Fruit fly (Drosophila melanogaster) whole organism, embryonic: Measurements from ENCODE around the gene CG14309.

Experiments used
- Abd-B ChIP-seq: fragments of 200-800 bp; sonication (Bioruptor generic); optimal IDR thresholded peaks from 2 replicates; lab custom pipeline; 2018; ENCODE audit warnings: missing biosample characterization, mild to moderate bottlenecking, missing genetic modification characterization, moderate library complexity
- Ada2b ChIP-seq: fragments of 200-800 bp; sonication (Bioruptor generic); IDR thresholded peaks from 2 replicates; pipeline ENCODE4 v1.3.6; 2022; ENCODE audit warnings: missing biosample characterization, missing genetic modification characterization
- Aef1 ChIP-seq: fragments of 200-800 bp; sonication (Bioruptor generic); IDR thresholded peaks from 3 replicates; pipeline ENCODE4 v1.3.6; 2022; ENCODE audit warnings: missing biosample characterization, missing genetic modification characterization
- CG10209 ChIP-seq: fragments of 200-800 bp; sonication (Bioruptor generic); optimal IDR thresholded peaks from 3 replicates; lab custom pipeline; 2017; ENCODE audit warnings: missing biosample characterization, mild to moderate bottlenecking, missing genetic modification characterization, missing genetic modification reagents
- CG10462 ChIP-seq: fragments of 200-800 bp; sonication (Bioruptor generic); optimal IDR thresholded peaks from 2 replicates; lab custom pipeline; 2016; ENCODE audit warnings: missing biosample characterization, missing genetic modification characterization
- CG10654 ChIP-seq: fragments of 200-800 bp; sonication (Bioruptor generic); optimal IDR thresholded peaks from 2 replicates; lab custom pipeline; 2016; ENCODE audit warnings: missing biosample characterization, missing genetic modification characterization
- CG11456 ChIP-seq: fragments of 200-800 bp; sonication (Bioruptor generic); IDR thresholded peaks from 3 replicates; pipeline ENCODE4 v1.3.6; 2022; ENCODE audit warnings: missing biosample characterization, missing genetic modification characterization
- CG12155 ChIP-seq: fragments of 200-800 bp; sonication (Bioruptor generic); optimal IDR thresholded peaks from 3 replicates; lab custom pipeline; 2016; ENCODE audit warnings: missing biosample characterization, missing genetic modification characterization
- CG14710 ChIP-seq: fragments of 200-800 bp; sonication (Bioruptor generic); optimal IDR thresholded peaks from 3 replicates; lab custom pipeline; 2019; ENCODE audit warnings: missing biosample characterization, mild to moderate bottlenecking, missing genetic modification characterization, moderate library complexity
- CG15011 ChIP-seq: fragments of 200-800 bp; sonication (Bioruptor generic); optimal IDR thresholded peaks from 3 replicates; lab custom pipeline; 2018; ENCODE audit warnings: missing biosample characterization, mild to moderate bottlenecking, missing genetic modification characterization
- CG15696 ChIP-seq: fragments of 200-800 bp; sonication (Bioruptor generic); optimal IDR thresholded peaks from 2 replicates; lab custom pipeline; 2019; ENCODE audit warnings: missing biosample characterization, mild to moderate bottlenecking, missing genetic modification characterization, moderate library complexity
- CG16813 ChIP-seq: fragments of 200-800 bp; sonication (Bioruptor generic); IDR thresholded peaks from 3 replicates; pipeline ENCODE4 v1.3.6; 2022; ENCODE audit warnings: missing biosample characterization, missing genetic modification characterization; ENCODE audit not compliant: partially characterized antibody
- CG17359 ChIP-seq: fragments of 200-800 bp; sonication (Bioruptor generic); optimal IDR thresholded peaks from 3 replicates; lab custom pipeline; 2018; ENCODE audit warnings: missing biosample characterization, mild to moderate bottlenecking, missing genetic modification characterization, moderate library complexity
- CG2129 ChIP-seq: fragments of 200-800 bp; sonication (Bioruptor generic); IDR thresholded peaks from 2 replicates; pipeline ENCODE4 v1.3.6; 2022; ENCODE audit warnings: missing biosample characterization, missing genetic modification characterization; ENCODE audit not compliant: partially characterized antibody
- CG31441 ChIP-seq: fragments of 200-800 bp; sonication (Bioruptor generic); IDR thresholded peaks from 2 replicates; pipeline ENCODE4 v1.3.6; 2022; ENCODE audit warnings: missing biosample characterization, missing genetic modification characterization
- CG4730 ChIP-seq: fragments of 200-800 bp; sonication (Bioruptor generic); IDR thresholded peaks from 2 replicates; pipeline ENCODE4 v1.3.6; 2022; ENCODE audit warnings: missing biosample characterization, missing genetic modification characterization
- CG4820 ChIP-seq: fragments of 200-800 bp; sonication (Bioruptor generic); optimal IDR thresholded peaks from 3 replicates; lab custom pipeline; 2016; ENCODE audit warnings: missing biosample characterization, missing genetic modification characterization
- CG5180 ChIP-seq: fragments of 200-800 bp; sonication (Bioruptor generic); optimal IDR thresholded peaks from 3 replicates; lab custom pipeline; 2017; ENCODE audit warnings: missing biosample characterization, missing genetic modification characterization, mild to moderate bottlenecking, moderate library complexity, missing genetic modification reagents
- CG7839 ChIP-seq: fragments of 200-800 bp; sonication (Bioruptor generic); optimal IDR thresholded peaks from 3 replicates; lab custom pipeline; 2018; ENCODE audit warnings: missing biosample characterization, mild to moderate bottlenecking, missing genetic modification characterization, moderate library complexity
- CG7963 ChIP-seq: fragments of 200-800 bp; sonication (Bioruptor generic); IDR thresholded peaks from 3 replicates; pipeline ENCODE4 v1.3.6; 2022; ENCODE audit warnings: missing biosample characterization, missing genetic modification characterization; ENCODE audit not compliant: partially characterized antibody
- CG8359 ChIP-seq: fragments of 200-800 bp; sonication (Bioruptor generic); optimal IDR thresholded peaks from 2 replicates; lab custom pipeline; 2017; ENCODE audit warnings: missing biosample characterization, mild to moderate bottlenecking, missing genetic modification characterization, borderline replicate concordance
- Dad ChIP-seq: fragments of 200-800 bp; sonication (Bioruptor generic); optimal IDR thresholded peaks from 3 replicates; lab custom pipeline; 2016; ENCODE audit warnings: missing biosample characterization, missing genetic modification characterization
- Dip3 ChIP-seq: fragments of 200-800 bp; sonication (Bioruptor generic); optimal IDR thresholded peaks from 3 replicates; lab custom pipeline; 2016; ENCODE audit warnings: missing biosample characterization, missing genetic modification characterization
- Dp ChIP-seq: fragments of 200-800 bp; sonication (Bioruptor generic); optimal IDR thresholded peaks from 2 replicates; lab custom pipeline; 2018; ENCODE audit warnings: missing biosample characterization, mild to moderate bottlenecking, missing genetic modification characterization, moderate library complexity
- Dref ChIP-seq: fragments of 200-800 bp; sonication (Bioruptor generic); IDR thresholded peaks from 2 replicates; pipeline ENCODE4 v1.3.6; 2022; ENCODE audit warnings: missing biosample characterization, missing genetic modification characterization
- H15 ChIP-seq: fragments of 200-800 bp; sonication (Bioruptor generic); IDR thresholded peaks from 3 replicates; pipeline ENCODE4 v1.3.6; 2022; ENCODE audit warnings: missing biosample characterization, missing genetic modification characterization
- Hmr ChIP-seq: fragments of 200-800 bp; sonication (Bioruptor generic); optimal IDR thresholded peaks from 3 replicates; lab custom pipeline; 2017; ENCODE audit warnings: mild to moderate bottlenecking, missing biosample characterization, missing genetic modification reagents, missing genetic modification characterization
- Hr3 ChIP-seq: fragments of 200-800 bp; sonication (Bioruptor generic); optimal IDR thresholded peaks from 3 replicates; lab custom pipeline; 2016; ENCODE audit warnings: missing biosample characterization, missing genetic modification characterization
- Hsf ChIP-seq: fragments of 200-800 bp; sonication (Bioruptor generic); optimal IDR thresholded peaks from 3 replicates; lab custom pipeline; 2016; ENCODE audit warnings: missing biosample characterization, missing genetic modification characterization
- Ptx1 ChIP-seq: fragments of 200-800 bp; sonication (Bioruptor generic); IDR thresholded peaks from 2 replicates; pipeline ENCODE4 v1.3.6; 2022; ENCODE audit warnings: missing biosample characterization, missing genetic modification characterization
- Rfx ChIP-seq: fragments of 200-800 bp; sonication (Bioruptor generic); IDR thresholded peaks from 2 replicates; pipeline ENCODE4 v1.3.6; 2022; ENCODE audit warnings: missing biosample characterization, missing genetic modification characterization
- Sry-δ ChIP-seq: fragments of 200-800 bp; sonication (Bioruptor generic); optimal IDR thresholded peaks from 2 replicates; lab custom pipeline; 2016; ENCODE audit warnings: missing biosample characterization, missing genetic modification characterization
- az2 ChIP-seq: fragments of 200-800 bp; sonication (Bioruptor generic); optimal IDR thresholded peaks from 3 replicates; lab custom pipeline; 2016; ENCODE audit warnings: missing biosample characterization, missing genetic modification characterization
- cas ChIP-seq: fragments of 200-800 bp; sonication (Bioruptor generic); IDR thresholded peaks from 2 replicates; pipeline ENCODE4 v1.3.6; 2022; ENCODE audit warnings: missing biosample characterization, missing genetic modification characterization
- chif ChIP-seq, 2 experiments: fragments of 200-800 bp; sonication (Bioruptor generic); optimal IDR thresholded peaks; 3 replicates each; lab custom pipeline; 2016; ENCODE audit warnings: missing biosample characterization in 2 of 2, missing genetic modification characterization in 2 of 2
- croc ChIP-seq: fragments of 200-800 bp; sonication (Bioruptor generic); conservative IDR thresholded peaks from 3 replicates; pipeline ENCODE4 v1.3.6; 2022; ENCODE audit warnings: missing biosample characterization, missing genetic modification characterization
- dpn ChIP-seq, 2 experiments: fragments of 200-800 bp; sonication (Bioruptor generic); optimal IDR thresholded peaks; 3 replicates each; lab custom pipeline; 2016; ENCODE audit warnings: missing biosample characterization in 2 of 2, missing genetic modification characterization in 2 of 2
- dysf ChIP-seq: fragments of 200-800 bp; sonication (Bioruptor generic); IDR thresholded peaks from 3 replicates; pipeline ENCODE4 v1.3.6; 2022; ENCODE audit warnings: missing biosample characterization, missing genetic modification characterization
- esg ChIP-seq: fragments of 200-800 bp; sonication (Bioruptor generic); conservative IDR thresholded peaks from 2 replicates; pipeline ENCODE4 v1.3.6; 2022; ENCODE audit warnings: missing biosample characterization, missing genetic modification characterization
- lola ChIP-seq, 3 experiments: fragments of >200 bp in 2 of 3; fragments of 200-800 bp in 1 of 3; sonication (Bioruptor generic) in 1 of 3; optimal IDR thresholded peaks; 2 replicates each; lab custom pipeline; 2017 to 2019; ENCODE audit warnings: missing biosample characterization in 3 of 3, missing genetic modification characterization in 3 of 3, mild to moderate bottlenecking in 1 of 3, moderate library complexity in 1 of 3
- mam ChIP-seq: fragments of 200-800 bp; sonication (Bioruptor generic); optimal IDR thresholded peaks from 3 replicates; lab custom pipeline; 2016; ENCODE audit warnings: missing biosample characterization, missing genetic modification characterization
- pan ChIP-seq, 4 experiments: fragments of >200 bp in 3 of 4; fragments of 200-800 bp in 1 of 4; sonication (Bioruptor generic) in 1 of 4; optimal IDR thresholded peaks in 3 of 4; IDR thresholded peaks in 1 of 4; 2 replicates each; pipeline versions ENCODE4 v1.3.6 to Lab custom; 2017 to 2022; ENCODE audit warnings: missing biosample characterization in 2 of 4, missing genetic modification characterization in 2 of 4, mixed read lengths in 1 of 4
- pnt ChIP-seq: fragments of 200-800 bp; sonication (Bioruptor generic); optimal IDR thresholded peaks from 3 replicates; lab custom pipeline; 2016; ENCODE audit warnings: missing biosample characterization, missing genetic modification characterization
- pzg ChIP-seq: fragments of 200-800 bp; sonication (Bioruptor generic); optimal IDR thresholded peaks from 3 replicates; lab custom pipeline; 2018; ENCODE audit warnings: missing biosample characterization, mild to moderate bottlenecking, missing genetic modification characterization, moderate library complexity
- row ChIP-seq: fragments of 200-800 bp; sonication (Bioruptor generic); IDR thresholded peaks from 3 replicates; pipeline ENCODE4 v1.3.6; 2022; ENCODE audit warnings: missing biosample characterization, missing genetic modification characterization
- tll ChIP-seq, 2 experiments: fragments of 200-800 bp in 1 of 2; fragments of >200 bp in 1 of 2; sonication (Bioruptor generic) in 1 of 2; optimal IDR thresholded peaks; 2 replicates each; lab custom pipeline; 2017 to 2019; ENCODE audit warnings: missing biosample characterization in 2 of 2, missing genetic modification characterization in 2 of 2, mild to moderate bottlenecking in 1 of 2, moderate library complexity in 1 of 2
- trem ChIP-seq: fragments of 200-800 bp; optimal IDR thresholded peaks from 3 replicates; lab custom pipeline; 2019; ENCODE audit warnings: missing biosample characterization, mild to moderate bottlenecking, missing genetic modification characterization, moderate library complexity
- zfh2 ChIP-seq: fragments of 200-800 bp; sonication (Bioruptor generic); optimal IDR thresholded peaks from 2 replicates; lab custom pipeline; 2016; ENCODE audit warnings: missing biosample characterization, missing genetic modification characterization

The CG14309 gene

DNA sequence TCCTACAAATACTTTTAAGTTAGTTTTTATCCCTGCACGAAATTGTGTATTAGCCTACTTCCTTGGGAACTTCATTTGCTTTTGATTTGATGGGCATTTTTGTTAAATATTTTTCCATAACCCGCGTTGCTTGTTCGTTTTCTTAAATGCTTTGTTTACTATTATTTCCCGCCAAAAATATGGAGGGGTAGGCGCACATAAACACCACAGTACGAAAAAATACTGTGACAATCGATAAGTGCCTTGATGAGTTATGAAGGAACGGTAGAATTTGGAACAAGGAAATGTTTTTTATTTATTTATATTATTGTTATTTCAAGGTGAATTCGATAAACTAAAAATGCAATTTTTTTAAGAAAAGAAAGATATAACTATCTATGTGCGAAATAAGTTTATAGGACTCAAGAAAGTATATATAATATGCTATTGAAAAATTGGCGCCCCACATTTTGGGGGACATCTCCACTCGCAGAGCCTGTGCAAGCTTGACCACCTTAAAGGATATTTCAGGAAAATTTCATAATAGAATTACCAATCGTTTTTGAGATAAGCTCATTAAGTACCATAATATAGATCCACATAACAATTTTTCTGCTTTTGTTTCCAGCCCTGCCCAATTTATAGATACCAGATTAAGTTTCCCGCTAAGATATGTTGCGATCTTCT, 18.8 kb downstream of the CG14309 start, which contains the start of the genes WRNexo and Nup43 (continued):
- TF ChIP-seq CG8359 (GFP tag; lab: Kevin White, UChicago), result no peak
- peak; percentile 37 for TF ChIP-seq CG10209 (GFP tag; lab: Kevin White, UChicago)
- peak; percentile 46 for TF ChIP-seq pzg (GFP tag; lab: Kevin White, UChicago)
- no peak for TF ChIP-seq CG4730 (GFP tag; lab: Robert Waterston, UW)
- peak; percentile 45 for TF ChIP-seq CG7839 (tag; lab: Kevin White, UChicago)
- TF ChIP-seq lola (GFP tag; optimal IDR thresholded peaks at IDR 0.05; lab: Kevin White, UChicago), result peak in 1 of 3 experiments; percentile 53
- peak; percentile 61 for TF ChIP-seq mam (GFP tag; lab: Kevin White, UChicago)
- TF ChIP-seq Rfx, result peak; percentile 59; the same call in 1 of the 2 replicates
- peak; percentile 33 for TF ChIP-seq Sry-δ (GFP tag; lab: Kevin White, UChicago)
- TF ChIP-seq CG2129 (GFP tag; lab: Robert Waterston, UW), result no peak
- peak; percentile 7 for TF ChIP-seq Dip3 (GFP tag; lab: Kevin White, UChicago)
- peak; percentile 33 to 51 for TF ChIP-seq dpn (GFP tag; optimal IDR thresholded peaks at IDR 0.05; lab: Kevin White, UChicago)
- TF ChIP-seq Abd-B, result peak; percentile 47
- peak; percentile 47 for TF ChIP-seq CG15696 (tag; lab: Kevin White, UChicago)
- TF ChIP-seq Ada2b (GFP tag; lab: Robert Waterston, UW), result peak; percentile 46; the same call in 1 of the 2 replicates
- TF ChIP-seq CG14710, result peak; percentile 51
- no peak for TF ChIP-seq CG17359
- no peak for TF ChIP-seq pan (optimal IDR thresholded peaks at IDR 0.05; lab: Kevin White, UChicago)
- peak in 1 of 2 experiments; percentile 42 for TF ChIP-seq pan (GFP tag; optimal IDR thresholded peaks at IDR 0.05 in 1 of 2, IDR thresholded peaks at IDR 0.05 in 1 of 2)
- peak; percentile 28; the same call in 1 of the 2 replicates for TF ChIP-seq cas (GFP tag; lab: Robert Waterston, UW)
- peak; percentile 50 for TF ChIP-seq Dref (GFP tag; lab: Robert Waterston, UW)
- no peak for TF ChIP-seq CG16813
- TF ChIP-seq H15 (GFP tag; lab: Robert Waterston, UW), result 0 out of 3 replicates have a peak, but pooled peaks have one; percentile 31
- TF ChIP-seq Hmr (GFP tag; lab: Kevin White, UChicago), result peak; percentile 35
- TF ChIP-seq Hr3 (GFP tag; lab: Kevin White, UChicago), result peak; percentile 49
- TF ChIP-seq Dad, result peak; percentile 1
- peak; percentile 19 to 27 for TF ChIP-seq chif (GFP tag; optimal IDR thresholded peaks at IDR 0.05; lab: Kevin White, UChicago)
- peak; percentile 40 for TF ChIP-seq CG12155
- no peak for TF ChIP-seq croc (GFP tag; lab: Robert Waterston, UW)
- TF ChIP-seq row (GFP tag; lab: Robert Waterston, UW), result peak; percentile 72
- TF ChIP-seq pnt, result peak; percentile 13
- TF ChIP-seq Ptx1 (GFP tag; lab: Robert Waterston, UW), result peak; percentile 50
- peak; percentile 43; the same call in 1 of the 2 replicates for TF ChIP-seq CG31441
- TF ChIP-seq zfh2 (GFP tag; lab: Kevin White, UChicago), result peak; percentile 52
- TF ChIP-seq Dp (GFP tag; lab: Kevin White, UChicago), result peak; percentile 68
- TF ChIP-seq az2 (GFP tag; lab: Kevin White, UChicago), result peak; percentile 36
- peak; percentile 17; the same call in 1 of the 3 replicates for TF ChIP-seq CG11456 (GFP tag; lab: Robert Waterston, UW)
- TF ChIP-seq CG10654 (GFP tag; lab: Kevin White, UChicago), result peak; percentile 25
- TF ChIP-seq dysf (GFP tag; lab: Robert Waterston, UW), result peak; percentile 36; the same call in 1 of the 3 replicates
- TF ChIP-seq CG7963, result no peak
- no peak for TF ChIP-seq esg (GFP tag; lab: Robert Waterston, UW)
- TF ChIP-seq CG4820, result peak; percentile 9
- peak; percentile 36; the same call in 2 of the 3 replicates for TF ChIP-seq Aef1 (GFP tag; lab: Robert Waterston, UW)
- TF ChIP-seq tll (GFP tag; optimal IDR thresholded peaks at IDR 0.05; lab: Kevin White, UChicago), result no peak
- TF ChIP-seq Hsf, result peak; percentile 38
- peak; percentile 45 for TF ChIP-seq trem (tag; lab: Kevin White, UChicago)
- no peak for TF ChIP-seq CG15011 (GFP tag; lab: Kevin White, UChicago)
- TF ChIP-seq CG10462 (GFP tag; lab: Kevin White, UChicago), result peak; percentile 19
- TF ChIP-seq CG5180, result no peak
